Worm (Caenorhabditis elegans) whole organism, midembryonic: ENCODE data around the gene dmsr-16.
A peak's percentile ranks its signal among the peaks of the same experiment; 100 is the strongest.

Experiments used
- T22C8.4 ChIP-seq: fragments of 200-800 bp; sonication (Bioruptor generic); IDR thresholded peaks from 2 replicates; pipeline ENCODE4 v1.3.6; 2022; ENCODE audit warnings: missing genetic modification characterization, missing compliant biosample characterization
- cog-1 ChIP-seq: sonication (generic microtip); optimal IDR thresholded peaks from 2 replicates; lab custom pipeline; 2016; ENCODE audit warnings: missing genetic modification characterization, missing compliant biosample characterization
- flt-1 ChIP-seq: fragments of 200-800 bp; sonication (Bioruptor generic); IDR thresholded peaks from 2 replicates; pipeline ENCODE4 v1.3.6; 2022; ENCODE audit warnings: missing genetic modification characterization, missing compliant biosample characterization
- klf-2 ChIP-seq: fragments of 200-800 bp; sonication (Bioruptor generic); conservative IDR thresholded peaks from 2 replicates; pipeline ENCODE4 v1.3.6; 2022; ENCODE audit warnings: missing genetic modification reagents, missing genetic modification characterization, missing compliant biosample characterization
- med-1 ChIP-seq: sonication (generic microtip); optimal IDR thresholded peaks from 2 replicates; lab custom pipeline; 2017; ENCODE audit warnings: missing genetic modification characterization, mild to moderate bottlenecking, missing compliant biosample characterization, antibody characterized with exemption, missing genetic modification reagents; ENCODE audit not compliant: insufficient read depth
- ref-1 ChIP-seq: fragments of 200-800 bp; sonication (Bioruptor generic); conservative IDR thresholded peaks from 2 replicates; pipeline ENCODE4 v1.3.6; 2022; ENCODE audit warnings: missing genetic modification reagents, missing genetic modification characterization, missing compliant biosample characterization
- tab-1 ChIP-seq: fragments of 200-800 bp; sonication (Bioruptor generic); IDR thresholded peaks from 2 replicates; pipeline ENCODE4 v1.3.6; 2022; ENCODE audit warnings: missing genetic modification characterization, missing compliant biosample characterization
- ztf-23 ChIP-seq: fragments of 200-800 bp; sonication (Bioruptor generic); IDR thresholded peaks from 2 replicates; pipeline ENCODE4 v1.3.6; 2022; ENCODE audit warnings: missing genetic modification reagents, missing genetic modification characterization, missing compliant biosample characterization
- ztf-29 ChIP-seq: fragments of 200-800 bp; sonication (Bioruptor generic); IDR thresholded peaks from 2 replicates; pipeline ENCODE4 v1.3.6; 2022; ENCODE audit warnings: missing genetic modification reagents, missing genetic modification characterization, missing compliant biosample characterization

dmsr-16 gene

DNA sequence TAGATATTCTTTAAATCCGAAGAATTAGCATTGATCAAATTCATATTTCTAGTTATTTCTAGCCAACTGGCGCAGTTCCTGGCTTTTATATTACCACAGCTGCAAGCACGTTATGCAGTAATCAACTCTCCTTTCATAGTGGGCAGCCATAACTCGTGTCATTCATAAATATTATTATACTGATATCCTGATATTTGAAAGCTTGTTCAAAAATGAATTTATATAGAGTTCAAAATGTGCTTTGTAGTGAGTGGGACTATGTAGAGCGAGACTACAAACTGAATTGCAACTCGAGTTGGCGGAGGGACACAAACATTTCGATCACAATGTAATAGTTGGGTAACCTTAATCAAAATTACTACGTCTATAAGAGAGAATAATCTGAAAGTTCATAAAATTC is 37.2 kb downstream of the dmsr-16 start, which contains the start of gene srh-30:
Gene srh-30 (minus strand): TSS at position 101 of the 400 bp plus-strand sequence.
- TF ChIP-seq T22C8.4 (GFP tag; lab: Robert Waterston, UW) (no peak), ztf-23 (GFP tag; lab: Robert Waterston, UW) (no peak), flt-1 (no peak), tab-1 (GFP tag; lab: Robert Waterston, UW) (no peak), ref-1 (GFP tag; lab: Robert Waterston, UW) (no peak), med-1 (GFP tag; lab: Kevin White, UChicago) (no peak), klf-2 (GFP tag; lab: Robert Waterston, UW) (no peak), cog-1 (no peak), ztf-29 (GFP tag; lab: Robert Waterston, UW) (no peak)

DNA sequence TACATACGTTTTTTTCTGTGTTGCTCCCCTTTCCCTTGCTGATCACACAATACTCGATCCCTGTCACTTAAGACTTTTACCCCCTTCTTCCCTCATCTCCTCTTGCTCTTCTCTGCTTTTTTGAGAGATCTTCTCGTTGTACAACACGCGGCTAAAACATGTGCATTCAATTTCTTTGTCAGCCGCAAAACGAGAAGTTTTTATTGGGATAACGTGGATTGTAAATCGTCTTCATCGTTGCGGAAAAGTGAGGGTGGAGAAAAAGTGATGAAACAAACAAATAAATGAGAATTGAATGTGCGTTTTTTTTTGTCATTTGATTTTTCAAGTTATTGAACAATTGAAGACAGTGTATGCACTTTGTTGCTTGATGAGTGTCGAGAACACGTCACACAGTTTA is 39.4 kb downstream of the dmsr-16 start:
- no peak for TF ChIP-seq ztf-29 (GFP tag; lab: Robert Waterston, UW)
- no peak for TF ChIP-seq T22C8.4 (GFP tag; lab: Robert Waterston, UW)

DNA sequence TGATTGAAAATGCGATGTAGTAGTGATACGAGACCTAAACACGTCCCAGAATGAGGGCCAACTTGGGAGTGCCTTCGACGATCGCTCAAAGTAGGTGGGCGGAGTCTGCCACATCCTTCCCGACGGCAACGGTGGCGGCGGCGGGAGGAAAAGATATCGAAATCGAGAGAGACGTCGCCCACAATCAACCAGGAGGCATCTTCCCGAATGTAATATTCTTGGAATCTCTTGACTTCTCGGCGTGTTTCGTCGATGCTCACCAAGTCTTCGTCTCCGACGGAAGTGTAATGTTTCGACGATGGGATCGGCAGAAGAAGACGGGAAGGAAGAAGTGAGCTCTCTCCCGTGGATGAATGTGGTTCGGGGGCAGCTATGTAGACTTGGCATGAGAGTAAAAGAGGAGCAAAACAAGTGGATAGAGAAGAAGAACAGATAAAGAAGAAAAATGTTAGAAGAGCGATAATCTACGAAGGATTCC is 40.4 kb downstream of the dmsr-16 start, which contains the start of the genes T25F10.1 and clik-1:
Gene T25F10.1 (plus strand): TSS at position 51 of the 478 bp plus-strand sequence.
Gene clik-1 (minus strand): TSS at position 281 of the 478 bp plus-strand sequence.
- no peak for TF ChIP-seq T22C8.4 (GFP tag; lab: Robert Waterston, UW)
- no peak for TF ChIP-seq ztf-23 (GFP tag; lab: Robert Waterston, UW)
- no peak for TF ChIP-seq cog-1
- no peak for TF ChIP-seq tab-1 (GFP tag; lab: Robert Waterston, UW)
- TF ChIP-seq klf-2 (GFP tag; lab: Robert Waterston, UW) = no peak
- no peak for TF ChIP-seq ztf-29 (GFP tag; lab: Robert Waterston, UW)
- TF ChIP-seq med-1 (GFP tag; lab: Kevin White, UChicago) = no peak
- TF ChIP-seq ref-1 (GFP tag; lab: Robert Waterston, UW) = no peak
- TF ChIP-seq flt-1 = no peak

DNA sequence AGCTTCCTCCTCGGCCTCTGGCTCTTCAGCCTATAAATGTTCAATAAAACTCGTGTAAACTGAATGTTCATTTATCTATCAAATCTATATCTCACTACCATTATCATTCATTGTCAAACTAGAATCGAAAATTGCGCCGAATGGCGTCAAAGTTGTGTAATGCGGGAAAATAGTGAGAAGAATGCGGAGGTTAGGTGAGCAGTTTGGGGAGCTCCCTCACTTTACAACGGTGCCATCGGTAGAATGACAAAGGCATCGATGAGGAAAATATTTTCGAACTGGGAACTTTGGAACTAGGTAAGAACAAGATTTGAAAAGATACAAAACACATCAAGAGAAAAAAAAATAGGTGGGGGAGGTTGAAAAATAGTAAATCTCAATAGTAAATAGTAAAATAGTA is 41.3 kb downstream of the dmsr-16 start:
- TF ChIP-seq cog-1 (no peak), T22C8.4 (GFP tag; lab: Robert Waterston, UW) (no peak), med-1 (GFP tag; lab: Kevin White, UChicago) (no peak)

DNA sequence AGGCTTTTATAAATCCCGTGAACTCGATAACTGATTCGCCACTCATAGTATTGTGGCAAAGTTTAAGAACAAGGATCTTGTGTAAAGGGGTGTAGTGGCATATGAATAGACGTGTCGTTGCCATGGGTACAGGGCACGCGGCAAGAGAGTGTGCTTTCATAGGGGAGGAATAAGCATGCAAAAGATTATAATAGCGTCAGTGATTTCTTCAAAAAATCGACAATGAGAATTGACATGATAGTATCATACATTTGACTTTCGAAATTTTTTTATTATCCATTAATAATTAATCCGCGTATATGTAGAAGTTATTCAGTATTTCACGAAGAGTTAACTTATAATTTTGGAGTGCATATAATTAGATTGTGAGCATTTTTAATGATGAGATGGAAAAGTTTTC is 43.9 kb downstream of the dmsr-16 start, which contains the start of gene bbs-8:
Gene bbs-8 (minus strand): TSS at position 101 of the 400 bp plus-strand sequence.
- TF ChIP-seq T22C8.4 (GFP tag; lab: Robert Waterston, UW) = no peak
- 0 out of 2 replicates have a peak, but pooled peaks have one; percentile 2 for TF ChIP-seq ztf-23 (GFP tag; lab: Robert Waterston, UW)
- TF ChIP-seq ref-1 (GFP tag; lab: Robert Waterston, UW) = no peak
- no peak for TF ChIP-seq cog-1
- no peak for TF ChIP-seq klf-2 (GFP tag; lab: Robert Waterston, UW)
- no peak for TF ChIP-seq tab-1 (GFP tag; lab: Robert Waterston, UW)
- no peak for TF ChIP-seq flt-1
- TF ChIP-seq med-1 (GFP tag; lab: Kevin White, UChicago) = no peak

DNA sequence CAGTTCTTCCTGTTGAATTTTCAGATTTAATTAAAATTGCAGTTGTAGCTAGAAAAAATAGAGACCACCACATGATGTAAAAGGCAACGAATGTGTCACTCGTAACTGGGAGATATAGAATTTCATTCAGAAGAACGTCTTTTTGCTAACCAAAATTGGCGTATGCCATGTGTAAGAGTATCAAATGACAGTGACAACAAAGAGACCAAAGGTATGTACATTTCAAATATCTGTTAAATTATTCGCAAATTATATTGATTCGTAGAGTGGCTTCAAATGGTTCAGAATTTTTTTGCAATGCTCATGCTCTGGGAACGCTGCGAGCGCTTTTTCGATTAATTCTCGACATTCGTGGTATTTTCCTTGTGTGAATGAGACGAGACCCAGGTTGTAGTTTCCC is 46.5 kb downstream of the dmsr-16 start, which contains the start of gene T25F10.4:
Gene T25F10.4 (minus strand): TSS at position 101 of the 400 bp plus-strand sequence.
- TF ChIP-seq cog-1 (no peak), ref-1 (GFP tag; lab: Robert Waterston, UW) (no peak), ztf-29 (GFP tag; lab: Robert Waterston, UW) (no peak), klf-2 (GFP tag; lab: Robert Waterston, UW) (no peak), flt-1 (no peak), T22C8.4 (GFP tag; lab: Robert Waterston, UW) (no peak), med-1 (GFP tag; lab: Kevin White, UChicago) (no peak), ztf-23 (GFP tag; lab: Robert Waterston, UW) (no peak), tab-1 (GFP tag; lab: Robert Waterston, UW) (no peak)

DNA sequence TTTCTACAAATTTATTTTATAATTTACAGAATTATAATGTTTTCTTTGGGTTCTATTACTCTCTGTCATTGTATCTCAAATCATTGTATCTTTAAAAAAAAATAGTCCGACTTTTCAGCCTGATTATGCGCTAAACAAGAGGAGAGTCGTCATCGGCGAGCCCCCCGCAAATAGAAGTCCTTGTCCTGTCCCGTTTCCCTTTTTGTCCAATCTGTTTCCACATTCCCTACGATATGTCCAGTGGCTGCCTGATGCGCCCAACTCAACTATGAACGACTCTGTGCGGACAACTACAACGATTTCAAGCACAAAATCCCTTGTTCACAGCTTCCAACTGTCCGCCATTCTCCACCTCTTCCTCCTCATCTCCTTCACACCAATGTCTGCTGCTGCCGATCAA is 50.8 kb downstream of the dmsr-16 start, which contains the start of gene dbl-1:
Gene dbl-1 (plus strand): TSS at position 119 of the 400 bp plus-strand sequence.
- TF ChIP-seq med-1 (GFP tag; lab: Kevin White, UChicago) (no peak), klf-2 (GFP tag; lab: Robert Waterston, UW) (no peak), tab-1 (GFP tag; lab: Robert Waterston, UW) (no peak), ztf-23 (GFP tag; lab: Robert Waterston, UW) (no peak), T22C8.4 (GFP tag; lab: Robert Waterston, UW) (no peak)
